Worm (Caenorhabditis elegans) whole organism, L2 larva: ENCODE measurements around the gene ech-4.

ENCODE experiments used
- F13H6.1 ChIP-seq: sonication (generic microtip); optimal IDR thresholded peaks from 2 replicates; lab custom pipeline; 2016; ENCODE audit warnings: missing genetic modification characterization, missing compliant biosample characterization
- R02D3.7 ChIP-seq: fragments of 150-350 bp; optimal IDR thresholded peaks from 2 replicates; lab custom pipeline; 2014; ENCODE audit warnings: missing biosample characterization, missing genetic modification characterization
- Y55F3AM.14 ChIP-seq: fragments of 200-800 bp; sonication (Bioruptor generic); optimal IDR thresholded peaks from 2 replicates; lab custom pipeline; 2018; ENCODE audit warnings: mild to moderate bottlenecking, missing genetic modification characterization, missing compliant biosample characterization
- ZK546.5 ChIP-seq: sonication (generic microtip); optimal IDR thresholded peaks from 2 replicates; lab custom pipeline; 2017; ENCODE audit warnings: missing biosample characterization, missing genetic modification characterization
- aly-2 ChIP-seq: fragments of 150-350 bp; optimal IDR thresholded peaks from 2 replicates; lab custom pipeline; 2014; ENCODE audit warnings: missing biosample characterization, missing genetic modification characterization
- ama-1 ChIP-seq: fragments of 150-350 bp; optimal IDR thresholded peaks from 2 replicates; lab custom pipeline; 2018; ENCODE audit warnings: inconsistent platforms
- blmp-1 ChIP-seq: sonication (generic microtip); optimal IDR thresholded peaks from 2 replicates; lab custom pipeline; 2017; ENCODE audit warnings: missing genetic modification characterization, mild to moderate bottlenecking, missing compliant biosample characterization, antibody characterized with exemption, moderate library complexity; ENCODE audit not compliant: insufficient read depth
- ceh-82 ChIP-seq: fragments of 150-350 bp; optimal IDR thresholded peaks from 2 replicates; lab custom pipeline; 2014; ENCODE audit warnings: missing biosample characterization, missing genetic modification characterization
- crh-2 ChIP-seq: sonication (generic microtip); optimal IDR thresholded peaks from 2 replicates; lab custom pipeline; 2017; ENCODE audit warnings: missing biosample characterization, missing genetic modification characterization
- egl-27 ChIP-seq: sonication (generic microtip); optimal IDR thresholded peaks from 3 replicates; lab custom pipeline; 2017; ENCODE audit warnings: missing biosample characterization, missing genetic modification reagents, missing genetic modification characterization
- elt-1 ChIP-seq: fragments of 150-350 bp; optimal IDR thresholded peaks from 2 replicates; lab custom pipeline; 2014; ENCODE audit warnings: missing biosample characterization, missing genetic modification characterization
- gmeb-1 ChIP-seq: fragments of 150-350 bp; optimal IDR thresholded peaks from 2 replicates; lab custom pipeline; 2014; ENCODE audit warnings: missing biosample characterization, missing genetic modification characterization
- lin-11 ChIP-seq: fragments of 150-350 bp; sonication (generic microtip); optimal IDR thresholded peaks from 2 replicates; lab custom pipeline; 2014; ENCODE audit warnings: missing biosample characterization, missing genetic modification characterization, inconsistent platforms, mixed read lengths
- lin-13 ChIP-seq: fragments of 150-350 bp; optimal IDR thresholded peaks from 2 replicates; lab custom pipeline; 2014; ENCODE audit warnings: missing biosample characterization, missing genetic modification reagents, missing genetic modification characterization
- lin-39 ChIP-seq: fragments of 150-350 bp; optimal IDR thresholded peaks from 2 replicates; lab custom pipeline; 2014; ENCODE audit warnings: missing biosample characterization, missing genetic modification reagents, missing genetic modification characterization
- lsy-2 ChIP-seq, 2 experiments: fragments of 150-350 bp in 1 of 2; sonication (generic microtip) in 1 of 2; optimal IDR thresholded peaks; 2 replicates each; lab custom pipeline; 2014 to 2017; ENCODE audit warnings: missing biosample characterization in 2 of 2, missing genetic modification characterization in 2 of 2
- mab-5 ChIP-seq: fragments of 150-350 bp; optimal IDR thresholded peaks from 2 replicates; lab custom pipeline; 2014; ENCODE audit warnings: missing biosample characterization, missing genetic modification characterization
- mbf-1 ChIP-seq: sonication (generic microtip); optimal IDR thresholded peaks from 2 replicates; lab custom pipeline; 2017; ENCODE audit warnings: missing biosample characterization, missing genetic modification characterization
- nhr-12 ChIP-seq: fragments of 150-350 bp; optimal IDR thresholded peaks from 2 replicates; lab custom pipeline; 2014; ENCODE audit warnings: missing biosample characterization, missing genetic modification characterization
- nhr-129 ChIP-seq: fragments of 150-350 bp; optimal IDR thresholded peaks from 2 replicates; lab custom pipeline; 2014; ENCODE audit warnings: missing biosample characterization, missing genetic modification characterization
- nhr-25 ChIP-seq: fragments of 150-350 bp; sonication (generic microtip); optimal IDR thresholded peaks from 3 replicates; lab custom pipeline; 2014; ENCODE audit warnings: missing biosample characterization, missing genetic modification characterization
- nhr-6 ChIP-seq: fragments of 150-350 bp; optimal IDR thresholded peaks from 2 replicates; lab custom pipeline; 2014; ENCODE audit warnings: missing biosample characterization, missing genetic modification characterization
- nhr-77 ChIP-seq: fragments of 150-350 bp; optimal IDR thresholded peaks from 2 replicates; lab custom pipeline; 2014; ENCODE audit warnings: missing biosample characterization, missing genetic modification characterization
- peb-1 ChIP-seq: fragments of 150-350 bp; optimal IDR thresholded peaks from 2 replicates; lab custom pipeline; 2014; ENCODE audit warnings: missing biosample characterization, missing genetic modification characterization
- sem-4 ChIP-seq: fragments of 150-350 bp; optimal IDR thresholded peaks from 2 replicates; lab custom pipeline; 2014; ENCODE audit warnings: missing biosample characterization, missing genetic modification reagents, missing genetic modification characterization
- skn-1 ChIP-seq: sonication (generic microtip); optimal IDR thresholded peaks from 2 replicates; lab custom pipeline; 2017; ENCODE audit warnings: missing biosample characterization, missing genetic modification characterization
- sma-3 ChIP-seq: sonication (generic microtip); optimal IDR thresholded peaks from 2 replicates; lab custom pipeline; 2016; ENCODE audit warnings: missing genetic modification reagents, missing genetic modification characterization, missing compliant biosample characterization
- sma-9 ChIP-seq, 2 experiments: fragments of 150-350 bp in 1 of 2; sonication (generic microtip) in 1 of 2; optimal IDR thresholded peaks; 2 replicates each; lab custom pipeline; 2014 to 2016; ENCODE audit warnings: missing genetic modification characterization in 2 of 2, mild to moderate bottlenecking in 1 of 2, missing biosample characterization in 1 of 2, missing compliant biosample characterization in 1 of 2, missing genetic modification reagents in 1 of 2, moderate library complexity in 1 of 2
- snpc-4 ChIP-seq: fragments of 150-350 bp; optimal IDR thresholded peaks from 2 replicates; lab custom pipeline; 2014; ENCODE audit warnings: missing biosample characterization, missing genetic modification characterization
- unc-39 ChIP-seq: fragments of 150-350 bp; optimal IDR thresholded peaks from 2 replicates; lab custom pipeline; 2014; ENCODE audit warnings: missing biosample characterization, missing genetic modification characterization
- unc-62 ChIP-seq: fragments of 150-350 bp; optimal IDR thresholded peaks from 2 replicates; lab custom pipeline; 2014; ENCODE audit warnings: missing biosample characterization, missing genetic modification reagents, missing genetic modification characterization
- ztf-1 ChIP-seq: fragments of 200-800 bp; sonication (Bioruptor generic); conservative IDR thresholded peaks from 2 replicates; pipeline ENCODE4 v1.3.6; 2022; ENCODE audit warnings: missing genetic modification characterization, missing compliant biosample characterization
- ztf-11 ChIP-seq: sonication (generic microtip); optimal IDR thresholded peaks from 2 replicates; lab custom pipeline; 2017; ENCODE audit warnings: missing biosample characterization, missing genetic modification characterization

The ech-4 gene

DNA sequence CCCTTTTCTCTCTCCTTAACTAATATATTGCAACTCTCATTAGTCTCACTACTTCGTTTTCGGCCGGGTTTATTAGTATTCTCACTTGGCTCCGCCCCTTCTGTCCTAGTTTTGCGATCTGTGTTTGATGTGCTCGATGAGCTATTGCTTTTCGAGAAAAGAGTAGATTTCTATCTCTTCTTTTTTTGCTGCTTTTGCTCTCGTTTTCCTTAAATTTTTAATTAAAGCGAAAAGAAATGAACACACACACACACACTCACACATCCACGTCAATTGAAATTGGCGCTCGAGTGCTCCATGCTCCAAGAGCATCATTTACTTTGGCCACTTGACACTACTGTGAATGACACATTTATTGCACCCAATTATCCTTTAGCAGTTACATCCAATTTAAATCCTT, 16.4 kb upstream of the ech-4 start:
- TF ChIP-seq aly-2 (no peak), nhr-129 (tag; lab: Kevin White, UChicago) (no peak), mbf-1 (tag; lab: Kevin White, UChicago) (no peak), lin-39 (tag; lab: Kevin White, UChicago) (no peak), lsy-2 (tag; optimal IDR thresholded peaks at IDR 0.05; lab: Kevin White, UChicago) (no peak), skn-1 (tag; lab: Kevin White, UChicago) (no peak), lin-11 (tag; lab: Kevin White, UChicago) (no peak), elt-1 (tag; lab: Kevin White, UChicago) (no peak), peb-1 (tag; lab: Kevin White, UChicago) (no peak)

DNA sequence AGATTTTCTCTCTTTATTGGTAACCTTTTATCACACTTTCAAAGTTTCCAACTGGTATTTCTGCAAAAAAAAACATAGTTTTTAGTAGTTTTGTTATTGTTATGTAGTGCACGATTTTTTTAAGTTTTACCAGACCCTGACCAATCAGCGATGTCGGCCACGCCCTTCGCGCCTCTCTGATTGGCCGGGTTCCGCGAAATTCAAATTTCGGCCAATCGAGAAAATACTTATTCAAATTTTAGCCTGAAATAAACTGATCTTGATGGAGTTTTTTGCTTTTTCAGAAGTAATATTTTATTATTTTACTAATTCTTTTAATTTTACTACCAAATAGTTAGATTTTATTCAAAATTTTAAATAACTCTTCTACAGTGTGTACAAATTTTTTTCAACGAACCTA, 15.9 kb upstream of the ech-4 start:
- no peak for TF ChIP-seq unc-39 (tag; lab: Kevin White, UChicago)
- TF ChIP-seq nhr-6 (tag; lab: Kevin White, UChicago): no peak
- no peak for TF ChIP-seq ztf-11 (tag; lab: Kevin White, UChicago)
- no peak for TF ChIP-seq mab-5 (tag; lab: Kevin White, UChicago)
- TF ChIP-seq sma-3: no peak
- no peak for TF ChIP-seq ztf-1
- TF ChIP-seq nhr-25 (tag; lab: Kevin White, UChicago): no peak
- no peak for TF ChIP-seq lin-13
- no peak for TF ChIP-seq gmeb-1 (tag; lab: Kevin White, UChicago)

DNA sequence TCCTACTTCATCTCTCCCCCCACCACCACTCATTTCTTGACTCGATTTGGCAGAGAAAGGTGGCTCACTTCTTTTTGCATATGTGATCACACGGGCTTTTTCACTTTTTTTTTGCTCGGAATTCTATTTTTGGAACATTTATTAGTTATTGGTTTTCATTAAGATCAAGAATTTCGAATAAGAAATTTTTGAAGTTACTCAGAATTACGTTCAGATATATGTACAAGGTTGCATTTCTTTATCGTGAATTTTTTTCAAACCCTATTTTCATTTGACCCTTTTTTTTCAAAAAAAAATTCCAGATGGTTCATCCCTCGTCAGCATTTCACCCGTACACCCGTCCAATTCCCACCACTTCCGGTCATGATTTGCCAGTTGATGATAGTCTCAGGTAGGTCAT, 15.4 kb upstream of the ech-4 start, which contains the start of gene ceh-62:
TSS of gene ceh-62 (plus strand) at position 301 of the 400 bp plus-strand sequence.
- TF ChIP-seq Y55F3AM.14 (GFP tag; lab: Kevin White, UChicago) (no peak), aly-2 (no peak), R02D3.7 (tag; lab: Kevin White, UChicago) (no peak), nhr-12 (no peak), sma-9 (GFP tag; optimal IDR thresholded peaks at IDR 0.05; lab: Kevin White, UChicago) (no peak), sma-9 (tag; optimal IDR thresholded peaks at IDR 0.05; lab: Kevin White, UChicago) (no peak), unc-39 (tag; lab: Kevin White, UChicago) (no peak), ceh-82 (tag; lab: Kevin White, UChicago) (no peak), nhr-77 (tag; lab: Kevin White, UChicago) (no peak)

DNA sequence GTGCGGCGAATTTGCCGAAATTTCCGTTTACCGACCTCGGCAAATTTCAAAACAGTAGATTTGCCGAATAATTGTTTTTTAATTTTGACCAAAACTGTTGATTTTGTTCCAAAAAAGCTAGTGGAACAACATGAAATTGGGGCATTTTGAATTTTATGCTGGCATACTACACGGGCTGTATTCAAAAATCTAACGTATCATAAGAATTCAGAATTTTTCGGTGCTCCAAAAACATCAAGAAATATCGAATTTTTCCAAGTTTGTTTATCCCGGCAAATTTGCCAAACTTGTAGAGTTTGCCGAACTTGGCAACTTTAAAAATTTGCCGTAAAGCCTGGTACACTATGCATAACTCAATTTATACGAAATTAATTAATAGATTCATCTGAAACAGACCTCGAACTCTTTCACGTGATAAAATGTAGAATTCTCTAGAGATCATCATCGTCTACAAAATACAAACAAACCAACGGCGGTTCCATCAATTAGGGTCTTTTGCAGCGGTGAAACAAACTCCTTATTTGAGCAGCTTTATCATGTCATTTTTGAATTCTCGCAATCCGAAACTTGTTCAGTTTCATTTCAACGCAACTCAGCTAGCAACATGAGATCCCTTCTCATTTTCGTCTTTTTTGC, 12.0 kb upstream of the ech-4 start, which contains the start of gene R06F6.14:
TSS of gene R06F6.14 (plus strand) at position 586 of the 636 bp plus-strand sequence.
- TF ChIP-seq snpc-4 (tag; lab: Kevin White, UChicago): no peak

DNA sequence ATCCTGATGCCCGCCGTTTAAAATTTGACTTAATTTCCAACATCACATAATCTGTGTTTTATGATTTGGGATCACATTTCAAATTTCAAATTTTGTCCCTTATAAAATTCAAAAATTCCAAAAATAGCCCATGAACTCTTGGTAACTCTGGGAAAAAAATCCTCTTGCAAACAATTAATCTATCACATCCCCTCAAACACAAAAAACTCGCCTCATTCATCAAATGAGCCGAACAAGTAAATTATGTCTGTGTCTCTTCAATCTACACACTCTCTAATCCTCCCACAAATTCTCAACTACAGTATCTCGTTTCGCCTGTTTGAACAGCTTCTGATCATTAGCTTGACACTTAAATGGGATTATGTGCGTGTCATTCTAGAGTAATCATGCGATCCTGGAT, 10.1 kb upstream of the ech-4 start, which contains the start of gene msrp-7:
TSS of gene msrp-7 (plus strand) at position 301 of the 400 bp plus-strand sequence.
- no peak for TF ChIP-seq unc-62
- TF ChIP-seq lsy-2 (tag; optimal IDR thresholded peaks at IDR 0.05; lab: Kevin White, UChicago): no peak
- TF ChIP-seq lin-13: no peak
- TF ChIP-seq ceh-82 (tag; lab: Kevin White, UChicago): no peak
- TF ChIP-seq lin-39 (tag; lab: Kevin White, UChicago): no peak
- no peak for TF ChIP-seq ZK546.5 (tag; lab: Kevin White, UChicago)
- no peak for TF ChIP-seq sem-4 (tag; lab: Kevin White, UChicago)
- no peak for TF ChIP-seq ama-1
- TF ChIP-seq nhr-77 (tag; lab: Kevin White, UChicago): no peak
- TF ChIP-seq crh-2 (tag; lab: Kevin White, UChicago): no peak
- no peak for TF ChIP-seq lin-11 (tag; lab: Kevin White, UChicago)
- no peak for TF ChIP-seq egl-27 (tag; lab: Kevin White, UChicago)
- no peak for TF ChIP-seq blmp-1 (tag; lab: Kevin White, UChicago)
- no peak for TF ChIP-seq F13H6.1 (tag; lab: Kevin White, UChicago)
- TF ChIP-seq mbf-1 (tag; lab: Kevin White, UChicago): no peak
- TF ChIP-seq nhr-12: no peak
- no peak for TF ChIP-seq nhr-6 (tag; lab: Kevin White, UChicago)
- TF ChIP-seq sma-9 (GFP tag; optimal IDR thresholded peaks at IDR 0.05; lab: Kevin White, UChicago): no peak
- no peak for TF ChIP-seq sma-9 (tag; optimal IDR thresholded peaks at IDR 0.05; lab: Kevin White, UChicago)
